Fruit fly (Drosophila melanogaster): ENCODE measurements around the gene Pgls.

DNA sequence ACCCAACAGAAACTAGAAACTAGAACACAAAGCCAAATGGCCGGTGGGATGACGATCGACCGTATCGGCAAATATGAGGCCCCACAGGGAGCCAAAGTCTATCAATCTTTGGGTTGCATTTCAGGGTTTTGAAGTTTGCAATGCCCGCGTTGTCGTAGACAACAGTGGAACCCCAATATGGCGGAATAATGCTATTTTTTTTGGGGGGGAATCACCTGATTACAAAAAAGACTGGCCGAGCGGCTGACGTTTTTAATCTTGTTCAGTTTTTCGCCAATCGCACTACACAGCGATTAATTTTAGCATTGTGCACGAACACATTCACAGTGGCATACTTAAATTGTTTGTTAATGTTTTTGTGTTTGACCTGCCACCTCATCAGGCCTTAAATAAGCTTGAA is 29.2 kb downstream of the Pgls start:
- TF ChIP-seq Dll (optimal IDR thresholded peaks at IDR 0.05) (no peak), usp (GFP tag; optimal IDR thresholded peaks at IDR 0.05) (no peak), CG8478 (optimal IDR thresholded peaks at IDR 0.05) (no peak), pan (optimal IDR thresholded peaks at IDR 0.05) (no peak), EcR (GFP tag; optimal IDR thresholded peaks at IDR 0.05) (no peak)
